Worm (Caenorhabditis elegans) whole organism, L2 larva: ENCODE measurements around the gene ZK652.8.

Source experiments
- ama-1 ChIP-seq: fragments of 150-350 bp; optimal IDR thresholded peaks from 2 replicates; lab custom pipeline; 2018; ENCODE audit warnings: inconsistent platforms
- egl-27 ChIP-seq: sonication (generic microtip); optimal IDR thresholded peaks from 3 replicates; lab custom pipeline; 2017; ENCODE audit warnings: missing biosample characterization, missing genetic modification reagents, missing genetic modification characterization
- elt-3 ChIP-seq: sonication (generic microtip); optimal IDR thresholded peaks from 2 replicates; lab custom pipeline; 2017; ENCODE audit warnings: missing biosample characterization, missing genetic modification characterization
- gmeb-1 ChIP-seq: fragments of 150-350 bp; optimal IDR thresholded peaks from 2 replicates; lab custom pipeline; 2014; ENCODE audit warnings: missing biosample characterization, missing genetic modification characterization
- nhr-6 ChIP-seq: fragments of 150-350 bp; optimal IDR thresholded peaks from 2 replicates; lab custom pipeline; 2014; ENCODE audit warnings: missing biosample characterization, missing genetic modification characterization
- unc-39 ChIP-seq: fragments of 150-350 bp; optimal IDR thresholded peaks from 2 replicates; lab custom pipeline; 2014; ENCODE audit warnings: missing biosample characterization, missing genetic modification characterization
- unc-62 ChIP-seq: fragments of 150-350 bp; optimal IDR thresholded peaks from 2 replicates; lab custom pipeline; 2014; ENCODE audit warnings: missing biosample characterization, missing genetic modification reagents, missing genetic modification characterization
- ztf-11 ChIP-seq: sonication (generic microtip); optimal IDR thresholded peaks from 2 replicates; lab custom pipeline; 2017; ENCODE audit warnings: missing biosample characterization, missing genetic modification characterization

DNA sequence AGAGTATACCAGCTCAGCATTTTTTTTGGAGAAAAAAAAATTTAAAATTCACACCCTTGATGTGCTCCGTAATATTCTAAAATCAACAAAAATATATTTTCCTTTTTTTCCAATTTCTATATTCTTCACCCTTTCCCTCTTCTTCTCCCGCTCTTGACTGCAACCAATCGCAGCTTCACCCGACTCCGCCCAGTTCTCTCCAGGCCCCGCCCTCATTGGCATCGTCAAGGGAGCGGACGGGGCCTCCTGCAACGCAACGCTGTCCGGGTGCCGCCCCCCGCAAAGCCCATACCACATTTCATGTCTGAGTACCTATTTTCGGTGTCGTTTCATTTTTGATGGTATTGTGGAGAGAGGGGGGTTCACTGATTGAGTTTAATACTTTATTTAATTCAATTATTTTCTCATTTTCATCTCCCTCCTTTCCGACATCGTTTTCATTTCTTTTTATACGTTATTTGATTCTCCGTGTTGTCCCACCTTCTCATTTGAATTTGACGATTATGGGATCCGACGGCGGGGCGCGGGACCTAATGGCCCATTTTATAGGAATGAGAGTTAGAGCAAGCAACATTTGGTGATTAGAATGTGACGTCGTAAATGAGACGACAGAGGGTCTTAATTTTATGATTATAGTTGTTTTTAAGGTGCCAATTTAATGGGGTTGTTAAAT lies 31.1 kb downstream of the ZK652.8 start:
- TF ChIP-seq ztf-11 (no peak), gmeb-1 (tag; lab: Kevin White, UChicago) (no peak), elt-3 (no peak), egl-27 (tag; lab: Kevin White, UChicago) (no peak), unc-62 (GFP tag; lab: Kevin White, UChicago) (no peak), unc-39 (no peak), ama-1 (lab: Kevin White, UChicago) (no peak), nhr-6 (tag; lab: Kevin White, UChicago) (no peak)
